Fruit fly (Drosophila melanogaster): ENCODE measurements around the gene Sirt7.

Sirt7 gene

DNA sequence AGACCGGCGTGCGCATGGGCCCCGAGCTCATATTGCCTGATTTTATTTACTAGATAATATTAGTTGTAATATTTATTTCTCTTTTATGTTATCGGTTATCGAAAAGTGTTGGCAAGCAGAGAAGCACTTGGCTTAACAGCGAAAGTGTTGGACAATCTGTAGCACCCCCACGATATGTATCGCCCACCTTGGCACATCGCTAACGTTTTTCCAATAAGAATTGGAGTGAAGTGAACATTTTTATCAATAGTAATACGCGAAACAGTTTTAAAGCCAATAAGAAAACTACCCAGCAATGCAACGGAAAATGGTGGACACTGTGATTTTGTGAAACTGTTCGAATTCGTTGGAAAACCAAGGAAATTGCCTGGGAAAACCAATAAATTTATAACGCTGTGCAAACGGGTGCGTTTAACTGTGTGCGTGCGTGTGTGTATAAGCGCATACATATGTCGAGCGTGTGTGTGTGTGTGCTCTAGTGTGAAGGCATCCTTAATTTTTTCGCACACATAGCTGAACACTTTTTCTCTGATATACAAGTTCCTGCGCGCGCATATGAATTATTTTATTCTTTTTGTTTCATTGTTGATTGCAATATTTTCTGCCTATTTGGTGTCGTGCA lies 16.7 kb upstream of the Sirt7 start, which contains the start of the genes Slu7 and Pkc98E (continued):
- TF ChIP-seq Mrtf (GFP tag; IDR thresholded peaks at IDR 0.05), result 0 out of 3 replicates have a peak, but pooled peaks have one; percentile 55
- TF ChIP-seq so (GFP tag; IDR thresholded peaks at IDR 0.05), result no peak
- 0 out of 2 replicates have a peak, but pooled peaks have one; percentile 29 for TF ChIP-seq HLH3B (GFP tag; IDR thresholded peaks at IDR 0.05)
- peak; percentile 47 for TF ChIP-seq CG3995 (GFP tag; optimal IDR thresholded peaks at IDR 0.05)
- peak; percentile 62 for TF ChIP-seq CG4854 (GFP tag; optimal IDR thresholded peaks at IDR 0.05)
- TF ChIP-seq MBD-R2 (GFP tag; IDR thresholded peaks at IDR 0.05), result peak; percentile 87
- TF ChIP-seq Doc3 (GFP tag; IDR thresholded peaks at IDR 0.05; ENCODE audit: partially characterized antibody), result peak; percentile 71
- peak; percentile 87 for TF ChIP-seq unc-4 (GFP tag; IDR thresholded peaks at IDR 0.05; ENCODE audit: partially characterized antibody)
- TF ChIP-seq phol (tag; optimal IDR thresholded peaks at IDR 0.05), result peak; percentile 63
- TF ChIP-seq CG15011 (GFP tag; optimal IDR thresholded peaks at IDR 0.05), result no peak
- peak; percentile 52; the same call in 1 of the 2 replicates for TF ChIP-seq wdn (GFP tag; IDR thresholded peaks at IDR 0.05)
- TF ChIP-seq Usf (GFP tag; optimal IDR thresholded peaks at IDR 0.05), result no peak
- no peak for TF ChIP-seq CG6813 (GFP tag; optimal IDR thresholded peaks at IDR 0.05)
- peak; percentile 16 for TF ChIP-seq CG30431 (GFP tag; optimal IDR thresholded peaks at IDR 0.05)
- no peak for TF ChIP-seq disco-r (GFP tag; optimal IDR thresholded peaks at IDR 0.05)
- no peak for TF ChIP-seq CG6683 (GFP tag; optimal IDR thresholded peaks at IDR 0.05)
- no peak for TF ChIP-seq fd64A (GFP tag; optimal IDR thresholded peaks at IDR 0.05)
- no peak for TF ChIP-seq lov (optimal IDR thresholded peaks at IDR 0.05)
- 0 out of 3 replicates have a peak, but pooled peaks have one; percentile 59 for TF ChIP-seq lov (GFP tag; IDR thresholded peaks at IDR 0.05)
- 0 out of 2 replicates have a peak, but pooled peaks have one; percentile 7 for TF ChIP-seq CG6689 (GFP tag; IDR thresholded peaks at IDR 0.05)
- peak; percentile 13 for TF ChIP-seq CG9797 (GFP tag; optimal IDR thresholded peaks at IDR 0.05)
- TF ChIP-seq CG11560 (tag; IDR thresholded peaks at IDR 0.05), result no peak
- peak; percentile 88 for TF ChIP-seq hb (GFP tag; IDR thresholded peaks at IDR 0.05; ENCODE audit: partially characterized antibody)
- TF ChIP-seq ranshi (GFP tag; IDR thresholded peaks at IDR 0.05), result no peak
- peak; percentile 72 for TF ChIP-seq caup (GFP tag; optimal IDR thresholded peaks at IDR 0.05; ENCODE audit: severe bottlenecking)
- no peak for TF ChIP-seq pita (GFP tag; optimal IDR thresholded peaks at IDR 0.05)
- TF ChIP-seq CG16779 (GFP tag; IDR thresholded peaks at IDR 0.05), result peak; percentile 64; the same call in 1 of the 2 replicates
- no peak for TF ChIP-seq CG14965 (GFP tag; optimal IDR thresholded peaks at IDR 0.05; ENCODE audit: borderline replicate concordance)
- no peak for TF ChIP-seq Oaz (GFP tag; IDR thresholded peaks at IDR 0.05)
- TF ChIP-seq nom (GFP tag; optimal IDR thresholded peaks at IDR 0.05), result no peak
- TF ChIP-seq CG17328 (GFP tag; IDR thresholded peaks at IDR 0.05), result peak; percentile 58
- TF ChIP-seq CG12769 (tag; optimal IDR thresholded peaks at IDR 0.05), result no peak
- TF ChIP-seq Hand (GFP tag; optimal IDR thresholded peaks at IDR 0.05), result no peak
- TF ChIP-seq chm (GFP tag; IDR thresholded peaks at IDR 0.05), result peak; percentile 22; the same call in 1 of the 2 replicates
- TF ChIP-seq Kr (GFP tag; optimal IDR thresholded peaks at IDR 0.05), result no peak
- peak; percentile 28 for TF ChIP-seq maf-S (GFP tag; optimal IDR thresholded peaks at IDR 0.05)
- peak; percentile 49; the same call in 1 of the 2 replicates for TF ChIP-seq cas (GFP tag; IDR thresholded peaks at IDR 0.05)
- peak; percentile 47 for TF ChIP-seq grau (tag; optimal IDR thresholded peaks at IDR 0.05)
- TF ChIP-seq btn (GFP tag; optimal IDR thresholded peaks at IDR 0.05), result peak; percentile 15
- TF ChIP-seq Dbx (GFP tag; IDR thresholded peaks at IDR 0.05), result peak; percentile 84
- peak; percentile 76 for TF ChIP-seq nmo (GFP tag; optimal IDR thresholded peaks at IDR 0.05)
- TF ChIP-seq chn (GFP tag; optimal IDR thresholded peaks at IDR 0.05), result peak; percentile 74
- no peak for TF ChIP-seq corto (GFP tag; optimal IDR thresholded peaks at IDR 0.05)
- no peak for TF ChIP-seq CG3407 (GFP tag; optimal IDR thresholded peaks at IDR 0.05)
- TF ChIP-seq CG10654 (GFP tag; optimal IDR thresholded peaks at IDR 0.05), result peak; percentile 52
- TF ChIP-seq CG10274 (GFP tag; optimal IDR thresholded peaks at IDR 0.05), result no peak
- no peak for TF ChIP-seq CG14441 (GFP tag; IDR thresholded peaks at IDR 0.05)
- TF ChIP-seq CG11723 (GFP tag; optimal IDR thresholded peaks at IDR 0.05), result no peak
- TF ChIP-seq YL-1 (GFP tag; optimal IDR thresholded peaks at IDR 0.05), result peak; percentile 49

All from whole organism, embryonic.